Worm (Caenorhabditis elegans) whole organism, young adult: ENCODE results near the gene F35E8.10.

ENCODE experiments used
- B0019.2 ChIP-seq: fragments of 200-800 bp; sonication (Bioruptor generic); conservative IDR thresholded peaks from 2 replicates; pipeline ENCODE4 v1.3.6; 2022; ENCODE audit warnings: missing genetic modification reagents, missing genetic modification characterization, missing compliant biosample characterization
- F10E7.11 ChIP-seq: sonication (generic microtip); optimal IDR thresholded peaks from 2 replicates; lab custom pipeline; 2017; ENCODE audit warnings: mild to moderate bottlenecking, missing genetic modification characterization, moderate library complexity, missing compliant biosample characterization
- F33H1.4 ChIP-seq: fragments of 200-800 bp; sonication (Bioruptor generic); IDR thresholded peaks from 2 replicates; pipeline ENCODE4 v1.3.6; 2022; ENCODE audit warnings: missing genetic modification reagents, missing genetic modification characterization, missing compliant biosample characterization
- F37B4.10 ChIP-seq: fragments of 200-800 bp; sonication (Bioruptor generic); IDR thresholded peaks from 2 replicates; pipeline ENCODE4 v1.3.6; 2022; ENCODE audit warnings: missing genetic modification characterization, missing compliant biosample characterization
- F52B5.7 ChIP-seq: sonication (generic microtip); optimal IDR thresholded peaks from 2 replicates; lab custom pipeline; 2016; ENCODE audit warnings: mild to moderate bottlenecking, missing genetic modification characterization, missing compliant biosample characterization
- Y56A3A.18 ChIP-seq: fragments of 200-800 bp; sonication (Bioruptor generic); IDR thresholded peaks from 2 replicates; pipeline ENCODE4 v1.3.6; 2022; ENCODE audit warnings: missing genetic modification reagents, missing genetic modification characterization, missing compliant biosample characterization
- Y67H2A.10 ChIP-seq: fragments of 200-800 bp; sonication (Bioruptor generic); conservative IDR thresholded peaks from 2 replicates; pipeline ENCODE4 v1.3.6; 2022; ENCODE audit warnings: missing genetic modification reagents, missing genetic modification characterization, missing compliant biosample characterization
- Y79H2A.3 ChIP-seq: fragments of 200-800 bp; sonication (Bioruptor generic); conservative IDR thresholded peaks from 2 replicates; pipeline ENCODE4 v1.3.6; 2022; ENCODE audit warnings: missing genetic modification reagents, missing genetic modification characterization, missing compliant biosample characterization
- ZK185.1 ChIP-seq: sonication (generic microtip); optimal IDR thresholded peaks from 2 replicates; lab custom pipeline; 2016; ENCODE audit warnings: mild to moderate bottlenecking, missing genetic modification characterization, missing compliant biosample characterization; ENCODE audit not compliant: poor library complexity, severe bottlenecking
- akir-1 ChIP-seq: fragments of 200-800 bp; sonication (Bioruptor generic); optimal IDR thresholded peaks from 2 replicates; lab custom pipeline; 2018; ENCODE audit warnings: mild to moderate bottlenecking, missing genetic modification characterization, moderate library complexity, missing compliant biosample characterization
- aptf-3 ChIP-seq: fragments of 200-800 bp; sonication (Bioruptor generic); IDR thresholded peaks from 2 replicates; pipeline ENCODE4 v1.3.6; 2022; ENCODE audit warnings: missing genetic modification characterization, missing compliant biosample characterization
- atf-7 ChIP-seq: sonication (generic microtip); optimal IDR thresholded peaks from 2 replicates; lab custom pipeline; 2017; ENCODE audit warnings: mild to moderate bottlenecking, missing genetic modification characterization, missing compliant biosample characterization
- attf-6 ChIP-seq: fragments of 200-800 bp; sonication (Bioruptor generic); IDR thresholded peaks from 2 replicates; pipeline ENCODE4 v1.3.6; 2022; ENCODE audit warnings: missing genetic modification reagents, missing genetic modification characterization, missing compliant biosample characterization
- bed-2 ChIP-seq: fragments of 200-800 bp; sonication (Bioruptor generic); IDR thresholded peaks from 2 replicates; pipeline ENCODE4 v1.3.6; 2022; ENCODE audit warnings: missing genetic modification reagents, missing genetic modification characterization, missing compliant biosample characterization
- cebp-2 ChIP-seq: fragments of 200-800 bp; sonication (Bioruptor generic); IDR thresholded peaks from 2 replicates; pipeline ENCODE4 v1.3.6; 2022; ENCODE audit warnings: missing genetic modification characterization, missing compliant biosample characterization
- ceh-100 ChIP-seq: fragments of 200-800 bp; sonication (Bioruptor generic); IDR thresholded peaks from 2 replicates; pipeline ENCODE4 v1.3.6; 2022; ENCODE audit warnings: missing genetic modification reagents, missing genetic modification characterization, missing compliant biosample characterization
- ceh-79 ChIP-seq: sonication (generic microtip); optimal IDR thresholded peaks from 2 replicates; lab custom pipeline; 2017; ENCODE audit warnings: mild to moderate bottlenecking, missing genetic modification characterization, missing compliant biosample characterization
- ceh-91 ChIP-seq: fragments of 200-800 bp; sonication (Bioruptor generic); IDR thresholded peaks from 2 replicates; pipeline ENCODE4 v1.3.6; 2022; ENCODE audit warnings: missing genetic modification reagents, missing genetic modification characterization, missing compliant biosample characterization
- dox-1 ChIP-seq: fragments of 200-800 bp; sonication (Bioruptor generic); IDR thresholded peaks from 2 replicates; pipeline ENCODE4 v1.3.6; 2022; ENCODE audit warnings: missing genetic modification reagents, missing genetic modification characterization, missing compliant biosample characterization
- efl-1 ChIP-seq: fragments of 150-350 bp; optimal IDR thresholded peaks from 2 replicates; lab custom pipeline; 2014; ENCODE audit warnings: missing biosample characterization, missing genetic modification reagents, missing genetic modification characterization
- ekl-4 ChIP-seq: fragments of 200-800 bp; sonication (Bioruptor generic); IDR thresholded peaks from 2 replicates; pipeline ENCODE4 v1.3.6; 2022; ENCODE audit warnings: missing genetic modification reagents, missing genetic modification characterization, missing compliant biosample characterization
- ets-4 ChIP-seq: fragments of 200-800 bp; sonication (Bioruptor generic); optimal IDR thresholded peaks from 2 replicates; lab custom pipeline; 2018; ENCODE audit warnings: mild to moderate bottlenecking, missing genetic modification characterization, missing compliant biosample characterization
- fkh-3 ChIP-seq: sonication (generic microtip); optimal IDR thresholded peaks from 2 replicates; lab custom pipeline; 2016; ENCODE audit warnings: mild to moderate bottlenecking, missing genetic modification characterization, missing compliant biosample characterization
- him-1 ChIP-seq: sonication (generic microtip); optimal IDR thresholded peaks from 2 replicates; lab custom pipeline; 2016; ENCODE audit warnings: missing genotype, missing genetic modification reagents, missing genetic modification characterization, missing compliant biosample characterization
- hlh-26 ChIP-seq: fragments of 200-800 bp; sonication (Bioruptor generic); conservative IDR thresholded peaks from 2 replicates; pipeline ENCODE4 v1.3.6; 2022; ENCODE audit warnings: missing genetic modification reagents, missing genetic modification characterization, missing compliant biosample characterization
- hmg-1.2 ChIP-seq: fragments of 200-800 bp; sonication (Bioruptor generic); IDR thresholded peaks from 2 replicates; pipeline ENCODE4 v1.3.6; 2022; ENCODE audit warnings: missing genetic modification reagents, missing genetic modification characterization, missing compliant biosample characterization
- hmg-20 ChIP-seq: fragments of 200-800 bp; sonication (Bioruptor generic); IDR thresholded peaks from 2 replicates; pipeline ENCODE4 v1.3.6; 2022; ENCODE audit warnings: missing genetic modification reagents, missing genetic modification characterization, missing compliant biosample characterization
- lin-26 ChIP-seq: fragments of 200-800 bp; sonication (Bioruptor generic); IDR thresholded peaks from 2 replicates; pipeline ENCODE4 v1.3.6; 2022; ENCODE audit warnings: missing genetic modification reagents, missing genetic modification characterization, missing compliant biosample characterization
- lin-35 ChIP-seq, 3 experiments: fragments of 150-350 bp in 2 of 3; sonication (generic microtip) in 1 of 3; optimal IDR thresholded peaks; 2 replicates each; lab custom pipeline; 2014 to 2018; ENCODE audit warnings: missing biosample characterization in 3 of 3, missing genetic modification characterization in 3 of 3, missing genetic modification reagents in 3 of 3
- madf-6 ChIP-seq: fragments of 200-800 bp; sonication (Bioruptor generic); IDR thresholded peaks from 2 replicates; pipeline ENCODE4 v1.3.6; 2022; ENCODE audit warnings: missing genetic modification reagents, missing genetic modification characterization, missing compliant biosample characterization
- madf-8 ChIP-seq: fragments of 200-800 bp; sonication (Bioruptor generic); conservative IDR thresholded peaks from 2 replicates; pipeline ENCODE4 v1.3.6; 2022; ENCODE audit warnings: missing genetic modification reagents, missing genetic modification characterization, missing compliant biosample characterization
- mel-28 ChIP-seq: sonication (generic microtip); optimal IDR thresholded peaks from 2 replicates; lab custom pipeline; 2016; ENCODE audit warnings: borderline replicate concordance, mild to moderate bottlenecking, missing genetic modification characterization, missing compliant biosample characterization
- mes-4 ChIP-seq: sonication (generic microtip); optimal IDR thresholded peaks from 2 replicates; lab custom pipeline; 2016; ENCODE audit warnings: missing genotype, missing genetic modification characterization, missing compliant biosample characterization
- mxl-1 ChIP-seq: sonication (generic microtip); optimal IDR thresholded peaks from 2 replicates; lab custom pipeline; 2016; ENCODE audit warnings: missing genetic modification characterization, missing compliant biosample characterization
- nfya-1 ChIP-seq: sonication (generic microtip); optimal IDR thresholded peaks from 2 replicates; lab custom pipeline; 2017; ENCODE audit warnings: antibody characterized with exemption, missing compliant biosample characterization, missing genetic modification characterization, borderline replicate concordance; ENCODE audit not compliant: insufficient read depth
- nhr-179 ChIP-seq: sonication (generic microtip); optimal IDR thresholded peaks from 2 replicates; lab custom pipeline; 2016; ENCODE audit warnings: mild to moderate bottlenecking, missing genetic modification characterization, missing compliant biosample characterization
- nhr-90 ChIP-seq: sonication (generic microtip); optimal IDR thresholded peaks from 2 replicates; lab custom pipeline; 2016; ENCODE audit warnings: missing genotype, mild to moderate bottlenecking, missing genetic modification characterization, missing compliant biosample characterization
- pha-4 ChIP-seq: fragments of 150-350 bp; sonication (generic microtip); optimal IDR thresholded peaks from 2 replicates; lab custom pipeline; 2014; ENCODE audit warnings: missing biosample characterization, missing genetic modification reagents, missing genetic modification characterization
- sdz-38 ChIP-seq: sonication (generic microtip); optimal IDR thresholded peaks from 2 replicates; lab custom pipeline; 2016; ENCODE audit warnings: missing genotype, missing genetic modification characterization, missing compliant biosample characterization
- sea-2 ChIP-seq: fragments of 200-800 bp; sonication (Bioruptor generic); IDR thresholded peaks from 2 replicates; pipeline ENCODE4 v1.3.6; 2022; ENCODE audit warnings: missing genetic modification characterization, missing compliant biosample characterization
- tbp1 ChIP-seq: fragments of 200-800 bp; sonication (Bioruptor generic); optimal IDR thresholded peaks from 2 replicates; lab custom pipeline; 2018; ENCODE audit warnings: mild to moderate bottlenecking, missing genetic modification characterization, missing compliant biosample characterization
- tlf-1 ChIP-seq: fragments of 200-800 bp; sonication (Bioruptor generic); optimal IDR thresholded peaks from 2 replicates; lab custom pipeline; 2018; ENCODE audit warnings: mild to moderate bottlenecking, missing genetic modification characterization, missing compliant biosample characterization
- xnd-1 ChIP-seq: sonication (generic microtip); optimal IDR thresholded peaks from 2 replicates; lab custom pipeline; 2016; ENCODE audit warnings: missing genotype, missing genetic modification reagents, missing genetic modification characterization, missing compliant biosample characterization
- ztf-26 ChIP-seq: sonication (generic microtip); optimal IDR thresholded peaks from 2 replicates; lab custom pipeline; 2017; ENCODE audit warnings: missing genetic modification characterization, missing compliant biosample characterization

F35E8.10 gene

ce11 chrV:15880033-15880432 is 40.1 kb downstream of the F35E8.10 start:
- TF ChIP-seq atf-7 (tag; lab: Kevin White, UChicago) (no peak), lin-35 (GFP tag; optimal IDR thresholded peaks at IDR 0.05; lab: Kevin White, UChicago) (no peak), aptf-3 (no peak), dox-1 (GFP tag; lab: Robert Waterston, UW) (no peak), F33H1.4 (GFP tag; lab: Robert Waterston, UW) (no peak), nhr-90 (tag; lab: Kevin White, UChicago) (no peak), Y67H2A.10 (GFP tag; lab: Robert Waterston, UW) (no peak), mes-4 (tag; lab: Kevin White, UChicago) (no peak), efl-1 (GFP tag; lab: Kevin White, UChicago) (no peak), mxl-1 (no peak), sdz-38 (no peak), attf-6 (no peak), B0019.2 (GFP tag; lab: Robert Waterston, UW) (no peak), F52B5.7 (tag; lab: Kevin White, UChicago) (no peak), ekl-4 (no peak), nhr-179 (tag; lab: Kevin White, UChicago) (no peak), bed-2 (GFP tag; lab: Robert Waterston, UW) (no peak)

ce11 chrV:15879508-15879907 is 40.7 kb downstream of the F35E8.10 start, which contains the start of gene nhr-84:
TSS of gene nhr-84 (minus strand) at chrV:15879608.
- TF ChIP-seq mxl-1: no peak
- TF ChIP-seq madf-8 (GFP tag; lab: Robert Waterston, UW): no peak
- TF ChIP-seq ekl-4: no peak
- no peak for TF ChIP-seq hmg-20
- TF ChIP-seq ztf-26 (tag; lab: Kevin White, UChicago): no peak
- TF ChIP-seq ets-4 (GFP tag; lab: Kevin White, UChicago): no peak
- TF ChIP-seq sea-2 (GFP tag; lab: Robert Waterston, UW): no peak
- TF ChIP-seq ceh-91 (GFP tag; lab: Robert Waterston, UW): no peak
- TF ChIP-seq madf-6 (GFP tag; lab: Robert Waterston, UW): no peak
- no peak for TF ChIP-seq tlf-1 (GFP tag; lab: Kevin White, UChicago)
- TF ChIP-seq ceh-100 (GFP tag; lab: Robert Waterston, UW): no peak
- no peak for TF ChIP-seq pha-4
- TF ChIP-seq attf-6: no peak

- TF ChIP-seq madf-6 (GFP tag; lab: Robert Waterston, UW): 0 out of 2 replicates have a peak, but pooled peaks have one; percentile 28
- no peak for TF ChIP-seq tbp1
Measured at ce11 chrV:15876308-15876707, 43.9 kb downstream of the F35E8.10 start, which contains the start of gene nhr-102. TSS of gene nhr-102 (minus strand) at chrV:15876408.

- TF ChIP-seq Y56A3A.18 (GFP tag; lab: Robert Waterston, UW) (peak; percentile 91), F37B4.10 (GFP tag; lab: Robert Waterston, UW) (peak; percentile 92; the same call in 1 of the 2 replicates), ceh-79 (tag; lab: Kevin White, UChicago) (peak; percentile 97), hlh-26 (GFP tag; lab: Robert Waterston, UW) (0 out of 2 replicates have a peak, but pooled peaks have one; percentile 46), Y79H2A.3 (0 out of 2 replicates have a peak, but pooled peaks have one; percentile 65), nfya-1 (tag; lab: Kevin White, UChicago) (no peak), ztf-26 (tag; lab: Kevin White, UChicago) (peak; percentile 93), aptf-3 (peak; percentile 98), Y67H2A.10 (GFP tag; lab: Robert Waterston, UW) (no peak), dox-1 (GFP tag; lab: Robert Waterston, UW) (peak; percentile 96), xnd-1 (peak; percentile 12), hmg-1.2 (peak; percentile 87), cebp-2 (GFP tag; lab: Robert Waterston, UW) (peak; percentile 96), ceh-91 (GFP tag; lab: Robert Waterston, UW) (peak; percentile 71), F33H1.4 (GFP tag; lab: Robert Waterston, UW) (peak; percentile 52), fkh-3 (tag; lab: Kevin White, UChicago) (peak; percentile 98), lin-26 (GFP tag; lab: Robert Waterston, UW) (peak; percentile 99), mel-28 (peak; percentile 80), F10E7.11 (tag; lab: Kevin White, UChicago) (peak; percentile 97), akir-1 (peak; percentile 41), him-1 (peak; percentile 96), ZK185.1 (peak; percentile 95)
Measured at ce11 chrV:15873762-15874161, 46.4 kb downstream of the F35E8.10 start.
